Worm (Caenorhabditis elegans) whole organism, L3 larva: ENCODE results near the gene T21C9.6.

Experiments
- R02D3.7 ChIP-seq: fragments of 150-350 bp; optimal IDR thresholded peaks from 2 replicates; lab custom pipeline; 2014; ENCODE audit warnings: missing biosample characterization, missing genetic modification characterization
- aly-2 ChIP-seq: fragments of 150-350 bp; optimal IDR thresholded peaks from 2 replicates; lab custom pipeline; 2014; ENCODE audit warnings: missing biosample characterization, missing genetic modification characterization
- ceh-28 ChIP-seq: fragments of 150-350 bp; optimal IDR thresholded peaks from 2 replicates; lab custom pipeline; 2014; ENCODE audit warnings: missing biosample characterization, missing genetic modification reagents, missing genetic modification characterization
- ceh-82 ChIP-seq: fragments of 150-350 bp; optimal IDR thresholded peaks from 2 replicates; lab custom pipeline; 2014; ENCODE audit warnings: missing biosample characterization, missing genetic modification characterization
- ceh-9 ChIP-seq: sonication (generic microtip); optimal IDR thresholded peaks from 2 replicates; lab custom pipeline; 2018; ENCODE audit warnings: missing biosample characterization, missing genetic modification characterization
- egl-27 ChIP-seq: sonication (generic microtip); optimal IDR thresholded peaks from 4 replicates; lab custom pipeline; 2017; ENCODE audit warnings: missing biosample characterization, missing genetic modification reagents, missing genetic modification characterization
- egl-5 ChIP-seq: fragments of 150-350 bp; optimal IDR thresholded peaks from 2 replicates; lab custom pipeline; 2017; ENCODE audit warnings: missing biosample characterization, missing genetic modification reagents, missing genetic modification characterization, inconsistent platforms
- elt-1 ChIP-seq: fragments of 150-350 bp; optimal IDR thresholded peaks from 2 replicates; lab custom pipeline; 2014; ENCODE audit warnings: missing biosample characterization, missing genetic modification characterization
- elt-3 ChIP-seq, 3 experiments: fragments of 150-350 bp in 1 of 3; sonication (generic microtip) in 2 of 3; optimal IDR thresholded peaks; 2 replicates in 2 of 3; 4 replicates in 1 of 3; lab custom pipeline; 2014 to 2017; ENCODE audit warnings: missing biosample characterization in 3 of 3, missing genetic modification characterization in 3 of 3
- fkh-10 ChIP-seq: sonication (generic microtip); optimal IDR thresholded peaks from 2 replicates; lab custom pipeline; 2017; ENCODE audit warnings: missing biosample characterization, missing genetic modification reagents, missing genetic modification characterization
- fkh-2 ChIP-seq: fragments of 150-350 bp; optimal IDR thresholded peaks from 2 replicates; lab custom pipeline; 2014; ENCODE audit warnings: missing biosample characterization, missing genetic modification reagents, missing genetic modification characterization
- fos-1 ChIP-seq: fragments of 150-350 bp; optimal IDR thresholded peaks from 2 replicates; lab custom pipeline; 2014; ENCODE audit warnings: missing biosample characterization, missing genetic modification characterization
- lin-15B ChIP-seq: fragments of 150-350 bp; optimal IDR thresholded peaks from 2 replicates; lab custom pipeline; 2014; ENCODE audit warnings: missing biosample characterization, missing genetic modification characterization
- lin-39 ChIP-seq: fragments of 150-350 bp; optimal IDR thresholded peaks from 2 replicates; lab custom pipeline; 2018; ENCODE audit warnings: missing biosample characterization, missing genetic modification reagents, missing genetic modification characterization
- lsy-12 ChIP-seq: sonication (generic microtip); optimal IDR thresholded peaks from 2 replicates; lab custom pipeline; 2016; ENCODE audit warnings: mild to moderate bottlenecking, missing genetic modification characterization, missing compliant biosample characterization
- mdl-1 ChIP-seq: fragments of 150-350 bp; optimal IDR thresholded peaks from 2 replicates; lab custom pipeline; 2014; ENCODE audit warnings: missing biosample characterization, missing genetic modification characterization
- mml-1 ChIP-seq: fragments of 150-350 bp; sonication (generic microtip); optimal IDR thresholded peaks from 3 replicates; lab custom pipeline; 2014; ENCODE audit warnings: missing biosample characterization, missing genetic modification characterization
- nhr-11 ChIP-seq: fragments of 150-350 bp; optimal IDR thresholded peaks from 2 replicates; lab custom pipeline; 2014; ENCODE audit warnings: missing biosample characterization, missing genetic modification characterization
- nhr-23 ChIP-seq: fragments of 150-350 bp; optimal IDR thresholded peaks from 2 replicates; lab custom pipeline; 2014; ENCODE audit warnings: missing biosample characterization, missing genetic modification reagents, missing genetic modification characterization
- nhr-43 ChIP-seq: sonication (generic microtip); optimal IDR thresholded peaks from 2 replicates; lab custom pipeline; 2016; ENCODE audit warnings: mild to moderate bottlenecking, missing genetic modification characterization, missing compliant biosample characterization; ENCODE audit not compliant: poor library complexity, severe bottlenecking
- nhr-67 ChIP-seq: fragments of 150-350 bp; optimal IDR thresholded peaks from 2 replicates; lab custom pipeline; 2014; ENCODE audit warnings: missing biosample characterization, missing genetic modification characterization
- nhr-77 ChIP-seq: fragments of 150-350 bp; optimal IDR thresholded peaks from 2 replicates; lab custom pipeline; 2014; ENCODE audit warnings: missing biosample characterization, missing genetic modification characterization
- pha-4 ChIP-seq: fragments of 150-350 bp; optimal IDR thresholded peaks from 2 replicates; lab custom pipeline; 2014; ENCODE audit warnings: missing biosample characterization, missing genetic modification reagents, missing genetic modification characterization
- sea-2 ChIP-seq: fragments of 150-350 bp; sonication (generic microtip); optimal IDR thresholded peaks from 4 replicates; lab custom pipeline; 2014; ENCODE audit warnings: missing biosample characterization, missing genetic modification reagents, missing genetic modification characterization
- skn-1 ChIP-seq: fragments of 150-350 bp; optimal IDR thresholded peaks from 2 replicates; lab custom pipeline; 2014; ENCODE audit warnings: missing biosample characterization, missing genetic modification characterization
- snpc-4 ChIP-seq: fragments of 150-350 bp; optimal IDR thresholded peaks from 2 replicates; lab custom pipeline; 2014; ENCODE audit warnings: missing biosample characterization, missing genetic modification characterization
- tbx-2 ChIP-seq: sonication (generic microtip); optimal IDR thresholded peaks from 2 replicates; lab custom pipeline; 2016; ENCODE audit warnings: mild to moderate bottlenecking, missing genetic modification characterization, missing compliant biosample characterization
- unc-62 ChIP-seq: fragments of 150-350 bp; sonication (generic microtip); optimal IDR thresholded peaks from 4 replicates; lab custom pipeline; 2014; ENCODE audit warnings: missing biosample characterization, missing genetic modification reagents, missing genetic modification characterization
- zag-1 ChIP-seq: fragments of 150-350 bp; optimal IDR thresholded peaks from 2 replicates; lab custom pipeline; 2014; ENCODE audit warnings: missing biosample characterization, missing genetic modification characterization
- ztf-4 ChIP-seq: fragments of 150-350 bp; optimal IDR thresholded peaks from 2 replicates; lab custom pipeline; 2014; ENCODE audit warnings: missing biosample characterization, missing genetic modification characterization

Gene T21C9.6

ce11 chrV:10594810-10595209 lies 13.1 kb downstream of the T21C9.6 start, which contains the start of gene T21C9.11:
T21C9.11 (minus strand) TSS chrV:10594910.
- TF ChIP-seq nhr-67 (tag; lab: Kevin White, UChicago) = no peak
- TF ChIP-seq ztf-4 = no peak
- no peak for TF ChIP-seq fos-1 (tag; lab: Kevin White, UChicago)
- no peak for TF ChIP-seq tbx-2 (tag; lab: Kevin White, UChicago)
- TF ChIP-seq lsy-12 (tag; lab: Kevin White, UChicago) = no peak
- TF ChIP-seq mml-1 (tag; lab: Kevin White, UChicago) = no peak
- no peak for TF ChIP-seq ceh-82 (tag; lab: Kevin White, UChicago)
- TF ChIP-seq, all 47 proteins: peak for 0

ce11 chrV:10597234-10597633 lies 15.5 kb downstream of the T21C9.6 start, which contains the start of gene T21C9.13:
T21C9.13 (plus strand) TSS chrV:10597266.
- TF ChIP-seq aly-2 (no peak), nhr-77 (tag; lab: Kevin White, UChicago) (no peak), mdl-1 (tag; lab: Kevin White, UChicago) (no peak)
- TF ChIP-seq, all 47 proteins: peak for 0

ce11 chrV:10598670-10599154 lies 17.0 kb downstream of the T21C9.6 start, which contains the start of gene scpl-4:
scpl-4 (plus strand) TSS chrV:10599104.
- TF ChIP-seq aly-2 (no peak), ztf-4 (no peak), nhr-23 (no peak), lin-39 (tag; lab: Kevin White, UChicago) (no peak), mml-1 (tag; lab: Kevin White, UChicago) (no peak), egl-27 (no peak), nhr-11 (tag; lab: Kevin White, UChicago) (no peak), elt-1 (no peak), ceh-28 (tag; lab: Kevin White, UChicago) (no peak), fkh-10 (GFP tag; lab: Kevin White, UChicago) (no peak), snpc-4 (tag; lab: Kevin White, UChicago) (no peak), unc-62 (no peak), zag-1 (tag; lab: Kevin White, UChicago) (no peak), fos-1 (tag; lab: Kevin White, UChicago) (no peak), fkh-2 (tag; lab: Kevin White, UChicago) (no peak)

ce11 chrV:10602051-10602937 lies 20.6 kb downstream of the T21C9.6 start, which contains the start of gene H27A22.1:
H27A22.1 (plus strand) TSS chrV:10602555.
- no peak for TF ChIP-seq fkh-2 (tag; lab: Kevin White, UChicago)
- no peak for TF ChIP-seq sea-2
- TF ChIP-seq nhr-23 = peak; percentile 57
- no peak for TF ChIP-seq egl-27
- TF ChIP-seq unc-62 = no peak
- TF ChIP-seq pha-4 = peak; percentile 35
- TF ChIP-seq lin-15B (tag; lab: Kevin White, UChicago) = no peak

- no peak for TF ChIP-seq mdl-1 (tag; lab: Kevin White, UChicago)
- TF ChIP-seq nhr-77 (tag; lab: Kevin White, UChicago) = no peak
- TF ChIP-seq egl-5 (tag; lab: Kevin White, UChicago) = no peak
- TF ChIP-seq ceh-82 (tag; lab: Kevin White, UChicago) = no peak
- no peak for TF ChIP-seq skn-1 (tag; lab: Kevin White, UChicago)
- TF ChIP-seq R02D3.7 (tag; lab: Kevin White, UChicago) = no peak
- no peak for TF ChIP-seq tbx-2 (tag; lab: Kevin White, UChicago)
- TF ChIP-seq egl-27 = no peak
- TF ChIP-seq ceh-9 (tag; lab: Kevin White, UChicago) = no peak
- no peak for TF ChIP-seq elt-3 (tag; optimal IDR thresholded peaks at IDR 0.05; lab: Kevin White, UChicago)
- TF ChIP-seq nhr-43 (tag; lab: Kevin White, UChicago) = no peak
- TF ChIP-seq, all 47 proteins: peak for 0
These were observed 33.8 kb downstream of the T21C9.6 start, which contains the start of gene H09F14.1 for ce11 chrV:10615496-10615895. H09F14.1 (minus strand) TSS chrV:10615596.
